Worm (Caenorhabditis elegans): ENCODE measurements around the gene Y4C6B.7.

DNA sequence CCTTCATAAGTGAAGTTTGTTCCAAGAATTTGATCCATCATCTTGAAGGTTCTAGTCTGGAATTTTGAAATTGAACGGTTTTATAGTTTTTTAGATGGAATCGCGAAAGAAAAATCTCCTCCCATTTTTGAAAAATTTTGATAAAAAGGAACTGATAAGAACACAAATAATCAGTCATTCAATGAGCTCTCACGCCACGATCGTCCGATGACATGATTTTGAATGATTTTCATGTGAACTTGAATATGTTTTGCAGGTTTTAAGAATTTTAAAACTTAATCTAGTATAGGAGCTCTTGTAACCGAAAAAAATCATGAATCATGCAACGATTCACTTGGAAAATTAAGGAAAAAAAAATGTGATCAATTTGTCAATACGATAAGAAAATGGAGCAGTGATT lies 23.8 kb upstream of the Y4C6B.7 start, which contains the start of gene elo-5:
- TF ChIP-seq flt-1 (GFP tag; IDR thresholded peaks at IDR 0.05) (no peak), T22C8.4 (GFP tag; IDR thresholded peaks at IDR 0.05) (no peak), tab-1 (GFP tag; IDR thresholded peaks at IDR 0.05) (no peak), klf-2 (GFP tag; conservative IDR thresholded peaks at IDR 0.05) (no peak), ztf-29 (GFP tag; IDR thresholded peaks at IDR 0.05) (no peak), med-1 (GFP tag; optimal IDR thresholded peaks at IDR 0.05; ENCODE audit: insufficient read depth) (no peak), cog-1 (tag; optimal IDR thresholded peaks at IDR 0.05) (no peak)

Data from whole organism, midembryonic.